Fruit fly (Drosophila melanogaster) whole organism, embryonic: Measurements from ENCODE around the gene Prosbeta2R2.

ENCODE experiments used
- Abd-B ChIP-seq: fragments of 200-800 bp; sonication (Bioruptor generic); optimal IDR thresholded peaks from 2 replicates; lab custom pipeline; 2018; ENCODE audit warnings: missing biosample characterization, mild to moderate bottlenecking, missing genetic modification characterization, moderate library complexity
- Atf-2 ChIP-seq: fragments of 200-800 bp; sonication (Bioruptor generic); optimal IDR thresholded peaks from 2 replicates; lab custom pipeline; 2016; ENCODE audit warnings: missing biosample characterization, missing genetic modification characterization
- Blimp-1 ChIP-seq: fragments of 200-800 bp; sonication (Bioruptor generic); optimal IDR thresholded peaks from 3 replicates; lab custom pipeline; 2018; ENCODE audit warnings: missing biosample characterization, missing genetic modification characterization, mild to moderate bottlenecking, moderate library complexity, missing genetic modification reagents
- CG11504 ChIP-seq: fragments of 200-800 bp; sonication (Bioruptor generic); optimal IDR thresholded peaks from 3 replicates; lab custom pipeline; 2019; ENCODE audit warnings: missing biosample characterization, mild to moderate bottlenecking, missing genetic modification characterization, moderate library complexity
- CG11560 ChIP-seq: fragments of 200-800 bp; sonication (Bioruptor generic); IDR thresholded peaks from 3 replicates; pipeline ENCODE4 v1.3.6; 2022; ENCODE audit warnings: missing biosample characterization, missing genetic modification characterization
- CG12155 ChIP-seq: fragments of 200-800 bp; sonication (Bioruptor generic); optimal IDR thresholded peaks from 3 replicates; lab custom pipeline; 2016; ENCODE audit warnings: missing biosample characterization, missing genetic modification characterization
- CG12942 ChIP-seq: fragments of 200-800 bp; sonication (Bioruptor generic); optimal IDR thresholded peaks from 3 replicates; lab custom pipeline; 2016; ENCODE audit warnings: missing biosample characterization, missing genetic modification characterization
- CG15479 ChIP-seq: fragments of 200-800 bp; sonication (Bioruptor generic); optimal IDR thresholded peaks from 3 replicates; lab custom pipeline; 2019; ENCODE audit warnings: missing biosample characterization, mild to moderate bottlenecking, missing genetic modification characterization, moderate library complexity
- CG16813 ChIP-seq: fragments of 200-800 bp; sonication (Bioruptor generic); IDR thresholded peaks from 3 replicates; pipeline ENCODE4 v1.3.6; 2022; ENCODE audit warnings: missing biosample characterization, missing genetic modification characterization; ENCODE audit not compliant: partially characterized antibody
- CG16863 ChIP-seq: fragments of 200-800 bp; sonication (Bioruptor generic); optimal IDR thresholded peaks from 3 replicates; lab custom pipeline; 2016; ENCODE audit warnings: missing biosample characterization, missing genetic modification characterization
- CG1792 ChIP-seq: fragments of 200-800 bp; sonication (Bioruptor generic); optimal IDR thresholded peaks from 2 replicates; lab custom pipeline; 2016; ENCODE audit warnings: missing biosample characterization, missing genetic modification characterization
- CG1832 ChIP-seq: fragments of 200-800 bp; sonication (Bioruptor generic); optimal IDR thresholded peaks from 2 replicates; lab custom pipeline; 2017; ENCODE audit warnings: missing biosample characterization, mild to moderate bottlenecking, missing genetic modification characterization, inconsistent platforms
- CG18599 ChIP-seq: fragments of 200-800 bp; sonication (Bioruptor generic); optimal IDR thresholded peaks from 3 replicates; lab custom pipeline; 2017; ENCODE audit warnings: missing biosample characterization, missing genetic modification characterization, mild to moderate bottlenecking, moderate library complexity, missing genetic modification reagents
- CG18764 ChIP-seq: fragments of 200-800 bp; sonication (Bioruptor generic); optimal IDR thresholded peaks from 3 replicates; lab custom pipeline; 2016; ENCODE audit warnings: missing biosample characterization, missing genetic modification characterization
- CG3065 ChIP-seq: fragments of 200-800 bp; sonication (Bioruptor generic); optimal IDR thresholded peaks from 2 replicates; lab custom pipeline; 2016; ENCODE audit warnings: missing biosample characterization, missing genetic modification characterization
- CG33557 ChIP-seq: fragments of 200-800 bp; sonication (Bioruptor generic); optimal IDR thresholded peaks from 2 replicates; lab custom pipeline; 2019; ENCODE audit warnings: missing biosample characterization, mild to moderate bottlenecking, missing genetic modification characterization, moderate library complexity
- CG34376 ChIP-seq: fragments of 200-800 bp; sonication (Bioruptor generic); optimal IDR thresholded peaks from 2 replicates; lab custom pipeline; 2018; ENCODE audit warnings: missing biosample characterization, mild to moderate bottlenecking, missing genetic modification characterization
- CG4424 ChIP-seq: fragments of 200-800 bp; sonication (Bioruptor generic); optimal IDR thresholded peaks from 3 replicates; lab custom pipeline; 2016; ENCODE audit warnings: missing biosample characterization, missing genetic modification characterization
- CG5180 ChIP-seq: fragments of 200-800 bp; sonication (Bioruptor generic); optimal IDR thresholded peaks from 3 replicates; lab custom pipeline; 2017; ENCODE audit warnings: missing biosample characterization, missing genetic modification characterization, mild to moderate bottlenecking, moderate library complexity, missing genetic modification reagents
- CG6272 ChIP-seq: fragments of 200-800 bp; sonication (Bioruptor generic); IDR thresholded peaks from 2 replicates; pipeline ENCODE4 v1.3.6; 2022; ENCODE audit warnings: missing biosample characterization, missing genetic modification characterization
- CG6854 ChIP-seq: fragments of 200-800 bp; sonication (Bioruptor generic); optimal IDR thresholded peaks from 3 replicates; lab custom pipeline; 2017; ENCODE audit warnings: missing biosample characterization, mild to moderate bottlenecking, missing genetic modification characterization
- CG7928 ChIP-seq: fragments of 200-800 bp; sonication (Bioruptor generic); optimal IDR thresholded peaks from 2 replicates; lab custom pipeline; 2017; ENCODE audit warnings: missing biosample characterization, mild to moderate bottlenecking, missing genetic modification characterization
- CG8290 ChIP-seq, 3 experiments: fragments of 200-800 bp; sonication (Bioruptor generic); optimal IDR thresholded peaks; 2 replicates each; lab custom pipeline; 2016 to 2019; ENCODE audit warnings: missing biosample characterization in 3 of 3, missing genetic modification characterization in 3 of 3, mild to moderate bottlenecking in 2 of 3, moderate library complexity in 1 of 3
- CG9437 ChIP-seq: fragments of 200-800 bp; sonication (Bioruptor generic); optimal IDR thresholded peaks from 2 replicates; lab custom pipeline; 2018; ENCODE audit warnings: missing biosample characterization, mild to moderate bottlenecking, missing genetic modification characterization
- Chrac-16 ChIP-seq: fragments of 200-800 bp; sonication (Bioruptor generic); optimal IDR thresholded peaks from 3 replicates; lab custom pipeline; 2016; ENCODE audit warnings: missing biosample characterization, missing genetic modification characterization
- CoRest ChIP-seq: fragments of 200-800 bp; sonication (Bioruptor generic); optimal IDR thresholded peaks from 3 replicates; lab custom pipeline; 2018; ENCODE audit warnings: missing biosample characterization, mild to moderate bottlenecking, missing genetic modification characterization, moderate library complexity
- Doc3 ChIP-seq: fragments of 200-800 bp; sonication (Bioruptor generic); IDR thresholded peaks from 3 replicates; pipeline ENCODE4 v1.3.6; 2022; ENCODE audit warnings: missing biosample characterization, missing genetic modification characterization; ENCODE audit not compliant: partially characterized antibody
- H15 ChIP-seq: fragments of 200-800 bp; sonication (Bioruptor generic); IDR thresholded peaks from 3 replicates; pipeline ENCODE4 v1.3.6; 2022; ENCODE audit warnings: missing biosample characterization, missing genetic modification characterization
- Nf-YA ChIP-seq: fragments of 200-800 bp; sonication (Bioruptor generic); IDR thresholded peaks from 2 replicates; pipeline ENCODE4 v1.3.6; 2022; ENCODE audit warnings: missing biosample characterization, missing genetic modification characterization
- Scr ChIP-seq: fragments of 200-800 bp; sonication (Bioruptor generic); IDR thresholded peaks from 2 replicates; pipeline ENCODE4 v1.3.6; 2022; ENCODE audit warnings: missing biosample characterization, missing genetic modification characterization; ENCODE audit not compliant: partially characterized antibody
- Spps ChIP-seq: fragments of 200-800 bp; sonication (Bioruptor generic); optimal IDR thresholded peaks from 2 replicates; lab custom pipeline; 2018; ENCODE audit warnings: missing biosample characterization, mild to moderate bottlenecking, missing genetic modification characterization
- ato ChIP-seq: fragments of 200-800 bp; sonication (Bioruptor generic); IDR thresholded peaks from 2 replicates; pipeline ENCODE4 v1.3.6; 2022; ENCODE audit warnings: missing biosample characterization, missing genetic modification characterization; ENCODE audit not compliant: partially characterized antibody
- danr ChIP-seq: fragments of 200-800 bp; sonication (Bioruptor generic); IDR thresholded peaks from 2 replicates; pipeline ENCODE4 v1.3.6; 2022; ENCODE audit warnings: missing biosample characterization, missing genetic modification characterization
- dimm ChIP-seq: fragments of 200-800 bp; sonication (Bioruptor generic); IDR thresholded peaks from 2 replicates; pipeline ENCODE4 v1.3.6; 2022; ENCODE audit warnings: missing biosample characterization, missing genetic modification characterization
- emc ChIP-seq: fragments of 200-800 bp; sonication (Bioruptor generic); optimal IDR thresholded peaks from 2 replicates; lab custom pipeline; 2016; ENCODE audit warnings: missing biosample characterization, missing genetic modification characterization
- fd3F ChIP-seq: fragments of 200-800 bp; sonication (Bioruptor generic); optimal IDR thresholded peaks from 2 replicates; lab custom pipeline; 2018; ENCODE audit warnings: missing biosample characterization, mild to moderate bottlenecking, missing genetic modification characterization, moderate library complexity
- jumu ChIP-seq: fragments of 200-800 bp; sonication (Bioruptor generic); optimal IDR thresholded peaks from 3 replicates; lab custom pipeline; 2016; ENCODE audit warnings: missing biosample characterization, missing genetic modification characterization
- kah ChIP-seq: fragments of 200-800 bp; sonication (Bioruptor generic); optimal IDR thresholded peaks from 2 replicates; lab custom pipeline; 2018; ENCODE audit warnings: missing biosample characterization, mild to moderate bottlenecking, missing genetic modification characterization
- ken ChIP-seq: fragments of 200-800 bp; sonication (Bioruptor generic); IDR thresholded peaks from 3 replicates; pipeline ENCODE4 v1.3.6; 2022; ENCODE audit warnings: missing biosample characterization, missing genetic modification characterization
- luna ChIP-seq: fragments of 200-800 bp; sonication (Bioruptor generic); optimal IDR thresholded peaks from 2 replicates; lab custom pipeline; 2016; ENCODE audit warnings: missing biosample characterization, missing genetic modification characterization
- mld ChIP-seq: fragments of 200-800 bp; sonication (Bioruptor generic); IDR thresholded peaks from 3 replicates; pipeline ENCODE4 v1.3.6; 2022; ENCODE audit warnings: missing biosample characterization, missing genetic modification characterization; ENCODE audit not compliant: partially characterized antibody
- otp ChIP-seq: fragments of 200-800 bp; sonication (Bioruptor generic); IDR thresholded peaks from 3 replicates; pipeline ENCODE4, ENCODE4 v1.3.6; 2022; ENCODE audit warnings: missing biosample characterization, missing genetic modification characterization
- pb ChIP-seq: fragments of 200-800 bp; sonication (Bioruptor generic); optimal IDR thresholded peaks from 3 replicates; lab custom pipeline; 2016; ENCODE audit warnings: missing biosample characterization, missing genetic modification characterization
- pfk ChIP-seq: fragments of 200-800 bp; sonication (Bioruptor generic); optimal IDR thresholded peaks from 2 replicates; lab custom pipeline; 2018; ENCODE audit warnings: missing biosample characterization, mild to moderate bottlenecking, missing genetic modification characterization, moderate library complexity
- run ChIP-seq: fragments of 200-800 bp; sonication (Bioruptor generic); optimal IDR thresholded peaks from 3 replicates; lab custom pipeline; 2018; ENCODE audit warnings: missing biosample characterization, mild to moderate bottlenecking, missing genetic modification characterization
- shn ChIP-seq: fragments of 200-800 bp; sonication (Bioruptor generic); optimal IDR thresholded peaks from 3 replicates; lab custom pipeline; 2016; ENCODE audit warnings: missing biosample characterization, missing genetic modification characterization
- sima ChIP-seq: fragments of 200-800 bp; sonication (Bioruptor generic); optimal IDR thresholded peaks from 2 replicates; lab custom pipeline; 2016; ENCODE audit warnings: missing biosample characterization, missing genetic modification characterization
- trh ChIP-seq: fragments of 200-800 bp; sonication (Bioruptor generic); optimal IDR thresholded peaks from 2 replicates; lab custom pipeline; 2016; ENCODE audit warnings: missing biosample characterization, missing genetic modification characterization
- zfh1 ChIP-seq: fragments of 200-800 bp; sonication (Bioruptor generic); IDR thresholded peaks from 3 replicates; pipeline ENCODE4 v1.3.6; 2022; ENCODE audit warnings: missing biosample characterization, missing genetic modification characterization

Gene Prosbeta2R2

DNA sequence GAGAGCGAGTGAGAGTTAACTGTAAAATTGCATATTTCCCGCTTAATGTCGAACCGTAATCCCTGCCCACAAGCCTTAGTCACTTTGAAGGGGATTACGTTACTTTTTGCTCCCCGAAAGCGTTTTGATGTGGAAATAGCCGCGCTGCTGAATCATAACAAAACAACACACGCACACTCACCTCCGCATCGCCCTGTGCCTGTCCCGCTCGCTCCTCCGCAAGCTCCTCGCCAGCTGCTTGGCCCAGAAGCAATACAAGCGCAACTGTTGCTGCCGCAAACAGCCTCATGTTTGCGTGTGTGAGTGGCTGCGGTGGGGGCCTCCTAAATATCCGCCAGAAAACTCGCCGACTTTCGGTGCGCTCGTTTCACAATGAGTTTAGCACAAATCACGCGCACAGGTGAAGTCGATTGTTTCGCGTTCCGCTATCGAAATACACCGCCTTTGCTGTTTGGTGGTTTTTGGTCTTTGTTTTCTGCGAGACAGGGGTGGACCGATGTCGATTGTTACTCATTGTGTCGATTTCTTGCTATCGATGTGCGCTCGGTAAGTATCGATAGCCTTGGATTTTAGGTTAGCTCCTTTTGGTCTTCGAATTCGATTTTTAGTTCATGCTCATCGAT is 32.0 kb upstream of the Prosbeta2R2 start, which contains the start of gene CtsF (continued):
- TF ChIP-seq run (peak; percentile 47), Nf-YA (GFP tag; lab: Robert Waterston, UW) (no peak), jumu (peak; percentile 14), CG6854 (GFP tag; lab: Kevin White, UChicago) (no peak), Abd-B (GFP tag; lab: Kevin White, UChicago) (no peak), CG5180 (no peak), sima (GFP tag; lab: Kevin White, UChicago) (no peak), CG4424 (GFP tag; lab: Kevin White, UChicago) (no peak), ato (GFP tag; lab: Robert Waterston, UW) (peak; percentile 99), CG11504 (tag; lab: Kevin White, UChicago) (peak; percentile 13), CG8290 (GFP tag; optimal IDR thresholded peaks at IDR 0.05; lab: Kevin White, UChicago) (no peak), CG8290 (tag; optimal IDR thresholded peaks at IDR 0.05; lab: Kevin White, UChicago) (peak in 1 of 2 experiments; percentile 25), CG12155 (no peak), kah (GFP tag; lab: Kevin White, UChicago) (peak; percentile 55), CG12942 (GFP tag; lab: Kevin White, UChicago) (no peak), CG6272 (GFP tag; lab: Robert Waterston, UW) (no peak), CG18764 (GFP tag; lab: Kevin White, UChicago) (no peak), CG33557 (GFP tag; lab: Kevin White, UChicago) (no peak), mld (peak; percentile 99), Spps (tag; lab: Kevin White, UChicago) (no peak), CG15479 (GFP tag; lab: Kevin White, UChicago) (peak; percentile 39), shn (GFP tag; lab: Kevin White, UChicago) (no peak), Atf-2 (GFP tag; lab: Kevin White, UChicago) (no peak), danr (GFP tag; lab: Robert Waterston, UW) (no peak), CG34376 (peak; percentile 42), CoRest (tag; lab: Kevin White, UChicago) (peak; percentile 34), CG7928 (GFP tag; lab: Kevin White, UChicago) (no peak), fd3F (GFP tag; lab: Kevin White, UChicago) (no peak), trh (GFP tag; lab: Kevin White, UChicago) (no peak), pb (GFP tag; lab: Kevin White, UChicago) (no peak), ken (peak; percentile 40; the same call in 1 of the 3 replicates), emc (no peak), CG1792 (GFP tag; lab: Kevin White, UChicago) (peak; percentile 12), CG1832 (GFP tag; lab: Kevin White, UChicago) (peak; percentile 84), CG16813 (GFP tag; lab: Robert Waterston, UW) (peak; percentile 99), CG16863 (GFP tag; lab: Kevin White, UChicago) (no peak), Doc3 (GFP tag; lab: Robert Waterston, UW) (peak; percentile 97), CG3065 (GFP tag; lab: Kevin White, UChicago) (no peak), H15 (GFP tag; lab: Robert Waterston, UW) (no peak), Chrac-16 (no peak), Blimp-1 (GFP tag; lab: Kevin White, UChicago) (no peak), CG11560 (tag; lab: Robert Waterston, UW) (no peak), Scr (GFP tag; lab: Robert Waterston, UW) (peak; percentile 98), luna (GFP tag; lab: Kevin White, UChicago) (no peak), CG18599 (peak; percentile 55), zfh1 (no peak), otp (no peak), CG9437 (GFP tag; lab: Kevin White, UChicago) (no peak), dimm (GFP tag; lab: Robert Waterston, UW) (no peak), pfk (GFP tag; lab: Kevin White, UChicago) (no peak)
